Fruit fly (Drosophila melanogaster): ENCODE data around the gene CG4496.

The CG4496 gene

dm6 chr2L:7188530-7188996 lies 1.2 kb downstream of the CG4496 start (continued):
- TF ChIP-seq CG9215 (GFP tag; IDR thresholded peaks at IDR 0.05) (peak; percentile 97), Tbp (GFP tag; optimal IDR thresholded peaks at IDR 0.05) (no peak), Scr (GFP tag; IDR thresholded peaks at IDR 0.05; ENCODE audit: partially characterized antibody) (no peak; the same call in 1 of the 2 replicates), CG10147 (GFP tag; optimal IDR thresholded peaks at IDR 0.05) (peak; percentile 97), Dip3 (GFP tag; optimal IDR thresholded peaks at IDR 0.05) (peak; percentile 97), CG6765 (GFP tag; optimal IDR thresholded peaks at IDR 0.05) (peak; percentile 95), CG1024 (GFP tag; IDR thresholded peaks at IDR 0.05) (peak; percentile 91), hth (optimal IDR thresholded peaks at IDR 0.05) (no peak), CG16863 (GFP tag; optimal IDR thresholded peaks at IDR 0.05) (peak; percentile 97), gfzf (GFP tag; optimal IDR thresholded peaks at IDR 0.05) (no peak), Ssrp (tag; optimal IDR thresholded peaks at IDR 0.05) (peak; percentile 98), sisA (GFP tag; IDR thresholded peaks at IDR 0.05) (peak; percentile 98), CG2202 (tag; optimal IDR thresholded peaks at IDR 0.05) (peak; percentile 96), esg (GFP tag; conservative IDR thresholded peaks at IDR 0.05) (peak; percentile 98), mam (GFP tag; optimal IDR thresholded peaks at IDR 0.05) (peak; percentile 98), CG1792 (GFP tag; optimal IDR thresholded peaks at IDR 0.05) (peak; percentile 91), slou (GFP tag; optimal IDR thresholded peaks at IDR 0.05) (peak; percentile 98), CG15514 (GFP tag; optimal IDR thresholded peaks at IDR 0.05) (peak; percentile 91), dmrt99B (tag; optimal IDR thresholded peaks at IDR 0.05) (peak; percentile 99), eyg (GFP tag; optimal IDR thresholded peaks at IDR 0.05) (peak; percentile 94), Adf1 (GFP tag; IDR thresholded peaks at IDR 0.05) (peak; percentile 100), oc (tag; optimal IDR thresholded peaks at IDR 0.05) (peak; percentile 98), lmd (GFP tag; IDR thresholded peaks at IDR 0.05) (peak; percentile 99), gsb-n (tag; optimal IDR thresholded peaks at IDR 0.05) (peak; percentile 96), CG10565 (GFP tag; optimal IDR thresholded peaks at IDR 0.05) (peak; percentile 76), CG1603 (tag; optimal IDR thresholded peaks at IDR 0.05) (peak; percentile 94), crol (GFP tag; IDR thresholded peaks at IDR 0.05) (peak; percentile 99), pita (GFP tag; optimal IDR thresholded peaks at IDR 0.05) (no peak), CG17385 (GFP tag; optimal IDR thresholded peaks at IDR 0.05) (peak; percentile 97), CG4730 (GFP tag; IDR thresholded peaks at IDR 0.05) (peak; percentile 98), Fer1 (GFP tag; optimal IDR thresholded peaks at IDR 0.05) (peak; percentile 99), CG4820 (GFP tag; optimal IDR thresholded peaks at IDR 0.05) (peak; percentile 96), Bgb (GFP tag; IDR thresholded peaks at IDR 0.05; ENCODE audit: partially characterized antibody) (no peak; the same call in 1 of the 2 replicates), CG8281 (tag; optimal IDR thresholded peaks at IDR 0.05) (peak; percentile 83), fd64A (GFP tag; optimal IDR thresholded peaks at IDR 0.05) (peak; percentile 91), insv (GFP tag; optimal IDR thresholded peaks at IDR 0.05) (peak in 1 of 2 experiments; percentile 77), ttk (GFP tag; IDR thresholded peaks at IDR 0.05) (peak; percentile 99), CG14710 (tag; optimal IDR thresholded peaks at IDR 0.05) (peak; percentile 96), CG3726 (GFP tag; IDR thresholded peaks at IDR 0.05) (peak; percentile 97), CG17829 (tag; optimal IDR thresholded peaks at IDR 0.05) (peak; percentile 96), inv (GFP tag; IDR thresholded peaks at IDR 0.05; ENCODE audit: partially characterized antibody) (no peak), CG10209 (GFP tag; optimal IDR thresholded peaks at IDR 0.05) (peak; percentile 98), CG5953 (GFP tag; IDR thresholded peaks at IDR 0.05) (peak; percentile 97), nerfin-1 (tag; optimal IDR thresholded peaks at IDR 0.05) (peak; percentile 97), mld (GFP tag; IDR thresholded peaks at IDR 0.05; ENCODE audit: partially characterized antibody) (no peak), Ada2b (GFP tag; IDR thresholded peaks at IDR 0.05) (peak; percentile 96), grn (GFP tag; optimal IDR thresholded peaks at IDR 0.05) (peak; percentile 85), ro (GFP tag; IDR thresholded peaks at IDR 0.05) (peak; percentile 94), CG2199 (GFP tag; IDR thresholded peaks at IDR 0.05) (peak; percentile 97), CG16815 (GFP tag; optimal IDR thresholded peaks at IDR 0.05) (peak; percentile 98), so (GFP tag; IDR thresholded peaks at IDR 0.05) (peak; percentile 98)

All from whole organism, embryonic.